Fruit fly (Drosophila melanogaster): ENCODE results near the gene CG13728.
A peak's percentile ranks its signal among the peaks of the same experiment; 100 is the strongest.

Gene CG13728

DNA sequence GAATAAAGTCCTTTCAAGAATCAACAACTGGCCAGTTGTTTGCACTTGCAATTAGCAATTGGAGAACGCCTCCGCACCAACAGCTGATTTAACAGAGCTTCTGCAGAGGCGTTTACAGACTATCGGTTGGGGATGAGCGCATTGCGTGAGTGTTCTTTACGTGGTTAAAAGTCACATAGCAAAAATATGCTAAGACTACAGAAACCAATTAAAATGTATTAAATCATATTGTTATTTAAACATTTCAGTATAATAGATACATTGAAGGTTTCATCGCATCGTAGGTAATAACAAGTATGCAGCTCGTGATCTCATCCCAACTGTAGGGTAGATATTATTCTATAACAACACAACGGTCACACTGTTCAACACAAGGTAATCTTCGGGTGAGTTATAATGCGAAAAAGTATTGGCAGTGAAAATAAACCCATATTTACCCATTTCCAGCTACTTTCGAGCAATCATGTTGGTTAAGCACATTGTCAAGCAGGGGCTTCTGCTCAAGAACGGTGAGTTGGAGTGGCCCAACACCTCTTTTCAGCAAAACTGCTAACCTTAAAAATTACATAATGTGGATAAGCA, 42.7 kb upstream of the CG13728 start, which contains the start of the genes Sec3 and COX7B (continued):
- TF ChIP-seq fd59A (GFP tag; optimal IDR thresholded peaks at IDR 0.05) (no peak), CG7368 (GFP tag; optimal IDR thresholded peaks at IDR 0.05) (peak; percentile 9), CG6792 (GFP tag; optimal IDR thresholded peaks at IDR 0.05) (peak; percentile 6), Eip78C (GFP tag) (peak; percentile 86), CG6808 (GFP tag; optimal IDR thresholded peaks at IDR 0.05) (no peak), CG1621 (tag; optimal IDR thresholded peaks at IDR 0.05) (no peak), topi (GFP tag; optimal IDR thresholded peaks at IDR 0.05) (peak; percentile 60), CG8319 (GFP tag; optimal IDR thresholded peaks at IDR 0.05) (no peak)

- peak; percentile 38; the same call in 1 of the 2 replicates for TF ChIP-seq CG15336 (GFP tag; IDR thresholded peaks at IDR 0.05)
- no peak for TF ChIP-seq Ets21C (GFP tag; optimal IDR thresholded peaks at IDR 0.05)
- peak; percentile 23; the same call in 2 of the 3 replicates for TF ChIP-seq CG6163 (GFP tag; IDR thresholded peaks at IDR 0.05)
- TF ChIP-seq CG4318 (GFP tag; optimal IDR thresholded peaks at IDR 0.05), result no peak
- peak; percentile 45 for TF ChIP-seq CG3919 (GFP tag; optimal IDR thresholded peaks at IDR 0.05)
- TF ChIP-seq svp (GFP tag), result peak; percentile 92
- TF ChIP-seq ss (GFP tag; optimal IDR thresholded peaks at IDR 0.05), result peak; percentile 28 to 36
- peak; percentile 26 for TF ChIP-seq Sox102F (GFP tag; optimal IDR thresholded peaks at IDR 0.05)
- peak; percentile 2 for TF ChIP-seq net (GFP tag; optimal IDR thresholded peaks at IDR 0.05)
- TF ChIP-seq CG1621 (tag; optimal IDR thresholded peaks at IDR 0.05), result peak; percentile 36
- TF ChIP-seq CG8119 (GFP tag; IDR thresholded peaks at IDR 0.05), result 0 out of 3 replicates have a peak, but pooled peaks have one; percentile 30
- no peak for TF ChIP-seq CG9139 (GFP tag; optimal IDR thresholded peaks at IDR 0.05)
Measured at dm6 chr3L:17421319-17421718, 38.8 kb upstream of the CG13728 start, which contains the start of gene blot. Gene blot (minus strand): TSS chr3L:17421514.

DNA sequence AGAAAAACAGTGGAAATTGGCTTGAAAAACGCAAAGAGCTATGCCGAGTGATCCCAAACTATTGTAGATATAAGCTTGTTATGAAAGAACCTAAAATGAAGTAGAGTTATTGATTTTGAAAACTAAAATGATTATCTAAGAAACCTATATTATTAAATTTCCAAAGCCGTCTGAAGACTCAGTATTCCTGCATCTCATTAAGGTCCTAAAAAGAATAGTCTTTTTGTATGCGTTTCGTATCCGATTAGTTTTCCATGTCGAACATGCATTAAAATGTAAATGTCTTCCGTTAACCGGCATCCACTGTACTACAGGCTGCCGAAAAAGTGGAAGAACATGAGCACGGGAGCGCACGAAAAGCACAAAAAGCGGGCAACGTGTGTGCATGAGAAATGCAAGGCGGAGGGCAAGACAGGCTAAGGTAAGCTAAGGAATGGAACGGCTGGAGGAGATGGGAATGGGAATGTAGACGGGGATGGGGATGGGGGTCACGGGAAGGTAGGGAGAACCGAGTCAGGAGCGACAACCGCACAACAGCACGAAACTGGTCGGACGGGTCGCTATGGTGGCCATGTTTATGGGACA, 38.2 kb upstream of the CG13728 start:
- TF ChIP-seq lz (GFP tag; optimal IDR thresholded peaks at IDR 0.05), result peak; percentile 84
- peak; percentile 77 for TF ChIP-seq Sox15 (GFP tag; optimal IDR thresholded peaks at IDR 0.05)
- peak; percentile 58; the same call in 1 of the 2 replicates for TF ChIP-seq CG15336 (GFP tag; IDR thresholded peaks at IDR 0.05)
- peak; percentile 14 for TF ChIP-seq Lpt (GFP tag; optimal IDR thresholded peaks at IDR 0.05)
- TF ChIP-seq OdsH (GFP tag; optimal IDR thresholded peaks at IDR 0.05), result peak; percentile 79
- TF ChIP-seq CG6792 (GFP tag; optimal IDR thresholded peaks at IDR 0.05), result peak; percentile 88
- peak; percentile 89 for TF ChIP-seq esn (GFP tag; optimal IDR thresholded peaks at IDR 0.05)
- peak; percentile 58 for TF ChIP-seq Eip93F (GFP tag; optimal IDR thresholded peaks at IDR 0.05)
- TF ChIP-seq spab (GFP tag; optimal IDR thresholded peaks at IDR 0.05), result peak; percentile 83
- TF ChIP-seq Blimp-1 (GFP tag; optimal IDR thresholded peaks at IDR 0.05), result peak; percentile 34
- TF ChIP-seq CG6808 (GFP tag; optimal IDR thresholded peaks at IDR 0.05), result peak; percentile 87
- peak; percentile 82 for TF ChIP-seq Eip75B (GFP tag; optimal IDR thresholded peaks at IDR 0.05)
- TF ChIP-seq dsx (GFP tag; optimal IDR thresholded peaks at IDR 0.05; ENCODE audit: poor library complexity, severe bottlenecking), result peak; percentile 78
- peak; percentile 89 for TF ChIP-seq Met (GFP tag; optimal IDR thresholded peaks at IDR 0.05)
- peak; percentile 81 for TF ChIP-seq Ets21C (GFP tag; optimal IDR thresholded peaks at IDR 0.05)
- TF ChIP-seq CG6276 (GFP tag; optimal IDR thresholded peaks at IDR 0.05), result peak; percentile 5
- TF ChIP-seq CG11762 (GFP tag; optimal IDR thresholded peaks at IDR 0.05; ENCODE audit: insufficient read depth), result peak; percentile 58
- TF ChIP-seq Eip78C (GFP tag), result peak; percentile 98
- TF ChIP-seq acj6 (GFP tag; optimal IDR thresholded peaks at IDR 0.05), result peak; percentile 84
- TF ChIP-seq fkh (GFP tag; optimal IDR thresholded peaks at IDR 0.05), result no peak
- peak; percentile 85 for TF ChIP-seq pdm3 (GFP tag; optimal IDR thresholded peaks at IDR 0.05)
- peak; percentile 79 for TF ChIP-seq CG3919 (GFP tag; optimal IDR thresholded peaks at IDR 0.05)
- TF ChIP-seq eg (GFP tag; IDR thresholded peaks at IDR 0.05), result 0 out of 3 replicates have a peak, but pooled peaks have one; percentile 13
- TF ChIP-seq CG34406 (GFP tag; optimal IDR thresholded peaks at IDR 0.05), result peak; percentile 84
- TF ChIP-seq CG6163 (GFP tag; IDR thresholded peaks at IDR 0.05), result no peak; the same call in 1 of the 3 replicates
- TF ChIP-seq cyc (GFP tag; optimal IDR thresholded peaks at IDR 0.05), result peak; percentile 74
- peak; percentile 82 for TF ChIP-seq CG31627 (GFP tag; optimal IDR thresholded peaks at IDR 0.05)
- peak; percentile 47 for TF ChIP-seq vri (GFP tag; optimal IDR thresholded peaks at IDR 0.05)
- TF ChIP-seq salr (GFP tag; optimal IDR thresholded peaks at IDR 0.05), result peak; percentile 14 to 76
- TF ChIP-seq CG8119 (GFP tag; IDR thresholded peaks at IDR 0.05), result peak; percentile 33; the same call in 1 of the 3 replicates
- TF ChIP-seq fd59A (GFP tag; optimal IDR thresholded peaks at IDR 0.05), result peak; percentile 83
- peak; percentile 22 for TF ChIP-seq CG6854 (GFP tag; optimal IDR thresholded peaks at IDR 0.05)
- peak; percentile 75 for TF ChIP-seq CG10669 (GFP tag; optimal IDR thresholded peaks at IDR 0.05)
- peak; percentile 28 for TF ChIP-seq fd85E (GFP tag; optimal IDR thresholded peaks at IDR 0.05)

All from whole organism, prepupa.